Worm (Caenorhabditis elegans) whole organism, midembryonic: ENCODE data around the gene nhr-68.

Source experiments
- T22C8.4 ChIP-seq: fragments of 200-800 bp; sonication (Bioruptor generic); IDR thresholded peaks from 2 replicates; pipeline ENCODE4 v1.3.6; 2022; ENCODE audit warnings: missing genetic modification characterization, missing compliant biosample characterization
- flt-1 ChIP-seq: fragments of 200-800 bp; sonication (Bioruptor generic); IDR thresholded peaks from 2 replicates; pipeline ENCODE4 v1.3.6; 2022; ENCODE audit warnings: missing genetic modification characterization, missing compliant biosample characterization
- med-1 ChIP-seq: sonication (generic microtip); optimal IDR thresholded peaks from 2 replicates; lab custom pipeline; 2017; ENCODE audit warnings: missing genetic modification characterization, mild to moderate bottlenecking, missing compliant biosample characterization, antibody characterized with exemption, missing genetic modification reagents; ENCODE audit not compliant: insufficient read depth
- ref-1 ChIP-seq: fragments of 200-800 bp; sonication (Bioruptor generic); conservative IDR thresholded peaks from 2 replicates; pipeline ENCODE4 v1.3.6; 2022; ENCODE audit warnings: missing genetic modification reagents, missing genetic modification characterization, missing compliant biosample characterization
- ztf-23 ChIP-seq: fragments of 200-800 bp; sonication (Bioruptor generic); IDR thresholded peaks from 2 replicates; pipeline ENCODE4 v1.3.6; 2022; ENCODE audit warnings: missing genetic modification reagents, missing genetic modification characterization, missing compliant biosample characterization

ce11 chrV:11532535-11532853 lies 40.7 kb upstream of the nhr-68 start:
- TF ChIP-seq T22C8.4 (GFP tag; lab: Robert Waterston, UW) (no peak), ztf-23 (no peak), med-1 (no peak), ref-1 (GFP tag; lab: Robert Waterston, UW) (no peak), flt-1 (GFP tag; lab: Robert Waterston, UW) (no peak)
